Worm (Caenorhabditis elegans) whole organism, late embryonic: ENCODE results near the gene F58G1.8.

Source experiments
- F13H6.1 ChIP-seq: sonication (generic microtip); optimal IDR thresholded peaks from 2 replicates; lab custom pipeline; 2016; ENCODE audit warnings: missing genetic modification characterization, missing compliant biosample characterization
- K02D7.2 ChIP-seq: sonication (generic microtip); optimal IDR thresholded peaks from 2 replicates; lab custom pipeline; 2017; ENCODE audit warnings: mild to moderate bottlenecking, missing genetic modification characterization, missing compliant biosample characterization
- T23F11.4 ChIP-seq: fragments of 200-800 bp; sonication (Bioruptor generic); optimal IDR thresholded peaks from 2 replicates; lab custom pipeline; 2018; ENCODE audit warnings: mild to moderate bottlenecking, missing genetic modification characterization, missing compliant biosample characterization
- ahr-1 ChIP-seq: sonication (generic microtip); optimal IDR thresholded peaks from 2 replicates; lab custom pipeline; 2016; ENCODE audit warnings: missing genetic modification characterization, missing compliant biosample characterization
- ama-1 ChIP-seq: fragments of 150-350 bp; optimal IDR thresholded peaks from 2 replicates; lab custom pipeline; 2014
- ceh-19 ChIP-seq: fragments of 200-800 bp; sonication (Bioruptor generic); optimal IDR thresholded peaks from 2 replicates; lab custom pipeline; 2018; ENCODE audit warnings: mild to moderate bottlenecking, missing genetic modification characterization, missing compliant biosample characterization
- ceh-2 ChIP-seq: sonication (generic microtip); optimal IDR thresholded peaks from 2 replicates; lab custom pipeline; 2016; ENCODE audit warnings: missing genotype, missing genetic modification characterization, missing compliant biosample characterization
- ceh-30 ChIP-seq: fragments of 150-350 bp; optimal IDR thresholded peaks from 2 replicates; lab custom pipeline; 2014; ENCODE audit warnings: missing biosample characterization, missing genetic modification characterization
- ceh-9 ChIP-seq: sonication (generic microtip); optimal IDR thresholded peaks from 2 replicates; lab custom pipeline; 2016; ENCODE audit warnings: mild to moderate bottlenecking, missing genetic modification characterization, inconsistent platforms, missing compliant biosample characterization
- che-1 ChIP-seq: sonication (generic microtip); optimal IDR thresholded peaks from 2 replicates; lab custom pipeline; 2016; ENCODE audit warnings: mild to moderate bottlenecking, missing genetic modification characterization, missing compliant biosample characterization
- dmd-4 ChIP-seq: sonication (generic microtip); optimal IDR thresholded peaks from 2 replicates; lab custom pipeline; 2016; ENCODE audit warnings: borderline replicate concordance, missing genetic modification characterization, missing compliant biosample characterization
- elt-2 ChIP-seq: sonication (generic microtip); optimal IDR thresholded peaks from 2 replicates; lab custom pipeline; 2016; ENCODE audit warnings: missing genetic modification reagents, missing genetic modification characterization, missing compliant biosample characterization
- ets-4 ChIP-seq: sonication (generic microtip); optimal IDR thresholded peaks from 2 replicates; lab custom pipeline; 2016; ENCODE audit warnings: missing genetic modification characterization, missing compliant biosample characterization
- eyg-1 ChIP-seq: sonication (generic microtip); optimal IDR thresholded peaks from 2 replicates; lab custom pipeline; 2016; ENCODE audit warnings: missing genotype, missing genetic modification characterization, missing compliant biosample characterization
- fax-1 ChIP-seq: sonication (generic microtip); optimal IDR thresholded peaks from 2 replicates; lab custom pipeline; 2016; ENCODE audit warnings: missing genotype, missing genetic modification characterization, missing compliant biosample characterization
- fkh-6 ChIP-seq: sonication (generic microtip); optimal IDR thresholded peaks from 2 replicates; lab custom pipeline; 2016; ENCODE audit warnings: missing genetic modification characterization, missing compliant biosample characterization
- hlh-15 ChIP-seq: sonication (generic microtip); optimal IDR thresholded peaks from 2 replicates; lab custom pipeline; 2016; ENCODE audit warnings: missing genetic modification characterization, missing compliant biosample characterization
- hlh-6 ChIP-seq: sonication (generic microtip); optimal IDR thresholded peaks from 2 replicates; lab custom pipeline; 2016; ENCODE audit warnings: missing genotype, missing genetic modification characterization, missing compliant biosample characterization
- lim-6 ChIP-seq: sonication (generic microtip); optimal IDR thresholded peaks from 2 replicates; lab custom pipeline; 2016; ENCODE audit warnings: missing genetic modification characterization, missing compliant biosample characterization
- lin-11 ChIP-seq: fragments of 200-800 bp; sonication (Bioruptor generic); optimal IDR thresholded peaks from 2 replicates; lab custom pipeline; 2018; ENCODE audit warnings: mild to moderate bottlenecking, missing genetic modification characterization, missing compliant biosample characterization
- mec-3 ChIP-seq: sonication (generic microtip); optimal IDR thresholded peaks from 2 replicates; lab custom pipeline; 2016; ENCODE audit warnings: borderline replicate concordance, missing genetic modification characterization, missing compliant biosample characterization
- pag-3 ChIP-seq: sonication (generic microtip); optimal IDR thresholded peaks from 2 replicates; lab custom pipeline; 2016; ENCODE audit warnings: missing compliant biosample characterization, missing genetic modification characterization, borderline replicate concordance
- pat-9 ChIP-seq: fragments of 200-800 bp; sonication (Bioruptor generic); optimal IDR thresholded peaks from 2 replicates; lab custom pipeline; 2018; ENCODE audit warnings: mild to moderate bottlenecking, missing genetic modification characterization, moderate library complexity, missing compliant biosample characterization
- pax-1 ChIP-seq: fragments of 150-350 bp; optimal IDR thresholded peaks from 2 replicates; lab custom pipeline; 2014; ENCODE audit warnings: missing biosample characterization, missing genetic modification characterization
- pha-2 ChIP-seq: sonication (generic microtip); optimal IDR thresholded peaks from 2 replicates; lab custom pipeline; 2017; ENCODE audit warnings: mild to moderate bottlenecking, missing genetic modification characterization, missing compliant biosample characterization
- pqm-1 ChIP-seq: sonication (generic microtip); optimal IDR thresholded peaks from 2 replicates; lab custom pipeline; 2016; ENCODE audit warnings: missing genetic modification characterization, missing compliant biosample characterization
- pros-1 ChIP-seq: fragments of 150-350 bp; optimal IDR thresholded peaks from 2 replicates; lab custom pipeline; 2014; ENCODE audit warnings: missing biosample characterization, missing genetic modification reagents, missing genetic modification characterization
- ref-2 ChIP-seq: sonication (generic microtip); optimal IDR thresholded peaks from 2 replicates; lab custom pipeline; 2016; ENCODE audit warnings: missing genetic modification characterization, missing compliant biosample characterization
- rnt-1 ChIP-seq: sonication (generic microtip); optimal IDR thresholded peaks from 2 replicates; lab custom pipeline; 2016; ENCODE audit warnings: missing genetic modification characterization, missing compliant biosample characterization
- sdc-2 ChIP-seq: sonication (generic microtip); optimal IDR thresholded peaks from 2 replicates; lab custom pipeline; 2016; ENCODE audit warnings: missing genotype, missing genetic modification characterization, missing compliant biosample characterization
- sox-2 ChIP-seq: fragments of 200-800 bp; sonication (Bioruptor generic); IDR thresholded peaks from 2 replicates; pipeline ENCODE4 v1.3.6; 2022; ENCODE audit warnings: missing genetic modification reagents, missing genetic modification characterization, missing compliant biosample characterization
- tbx-2 ChIP-seq: sonication (generic microtip); optimal IDR thresholded peaks from 2 replicates; lab custom pipeline; 2016; ENCODE audit warnings: missing genetic modification characterization, missing compliant biosample characterization
- ttx-3 ChIP-seq: sonication (generic microtip); optimal IDR thresholded peaks from 2 replicates; lab custom pipeline; 2016; ENCODE audit warnings: missing genetic modification reagents, missing genetic modification characterization, missing compliant biosample characterization
- unc-3 ChIP-seq, 2 experiments: fragments of 200-800 bp in 1 of 2; sonication (Bioruptor generic) in 1 of 2; sonication (generic microtip) in 1 of 2; conservative IDR thresholded peaks in 1 of 2; optimal IDR thresholded peaks in 1 of 2; 2 replicates each; pipeline versions ENCODE4 v1.3.6 to Lab custom; 2016 to 2022; ENCODE audit warnings: missing compliant biosample characterization in 2 of 2, missing genetic modification characterization in 2 of 2, missing genetic modification reagents in 1 of 2

Gene F58G1.8

ce11 chrII:12896666-12897065, 28.8 kb downstream of the F58G1.8 start:
- TF ChIP-seq lin-11 (tag; lab: Kevin White, UChicago): no peak
- no peak for TF ChIP-seq ttx-3 (tag; lab: Kevin White, UChicago)
- TF ChIP-seq ahr-1 (tag; lab: Kevin White, UChicago): no peak
- TF ChIP-seq pat-9 (tag; lab: Kevin White, UChicago): no peak
- TF ChIP-seq pag-3 (tag; lab: Kevin White, UChicago): no peak

- TF ChIP-seq rnt-1 (tag; lab: Kevin White, UChicago) (no peak), ets-4 (no peak), pax-1 (tag; lab: Kevin White, UChicago) (no peak), elt-2 (tag; lab: Kevin White, UChicago) (no peak), ama-1 (lab: Kevin White, UChicago) (no peak), T23F11.4 (GFP tag; lab: Kevin White, UChicago) (no peak), eyg-1 (no peak), unc-3 (GFP tag; conservative IDR thresholded peaks at IDR 0.05; lab: Robert Waterston, UW) (no peak), unc-3 (tag; optimal IDR thresholded peaks at IDR 0.05; lab: Kevin White, UChicago) (no peak), F13H6.1 (tag; lab: Kevin White, UChicago) (no peak), K02D7.2 (no peak), ceh-30 (tag; lab: Kevin White, UChicago) (no peak), fax-1 (tag; lab: Kevin White, UChicago) (no peak), hlh-15 (tag; lab: Kevin White, UChicago) (no peak), sox-2 (GFP tag; lab: Robert Waterston, UW) (no peak), pha-2 (no peak), pag-3 (tag; lab: Kevin White, UChicago) (no peak), lim-6 (no peak), ref-2 (tag; lab: Kevin White, UChicago) (no peak), pros-1 (no peak), che-1 (no peak)
Measured at ce11 chrII:12895078-12895670, 30.3 kb downstream of the F58G1.8 start, which contains the start of the genes clec-62 and clec-63. Gene clec-62 (minus strand): TSS chrII:12895128. Gene clec-63 (plus strand): TSS chrII:12895638.

- TF ChIP-seq dmd-4 (tag; lab: Kevin White, UChicago) (no peak), fax-1 (tag; lab: Kevin White, UChicago) (no peak), che-1 (no peak), mec-3 (tag; lab: Kevin White, UChicago) (no peak), eyg-1 (no peak), hlh-6 (no peak), pax-1 (tag; lab: Kevin White, UChicago) (no peak), sdc-2 (tag; lab: Kevin White, UChicago) (no peak), ceh-2 (tag; lab: Kevin White, UChicago) (no peak), fkh-6 (tag; lab: Kevin White, UChicago) (no peak)
- TF ChIP-seq, all 69 proteins: peak for 0
Measured at ce11 chrII:12892407-12892806, 33.0 kb downstream of the F58G1.8 start.

ce11 chrII:12888471-12888870, 37.0 kb downstream of the F58G1.8 start, which contains the start of gene F35C5.3:
Gene F35C5.3 (plus strand): TSS chrII:12888771.
- no peak for TF ChIP-seq eyg-1
- no peak for TF ChIP-seq pat-9 (tag; lab: Kevin White, UChicago)
- TF ChIP-seq ahr-1 (tag; lab: Kevin White, UChicago): no peak
- no peak for TF ChIP-seq ceh-19 (GFP tag; lab: Kevin White, UChicago)
- TF ChIP-seq pqm-1 (tag; lab: Kevin White, UChicago): no peak
- no peak for TF ChIP-seq tbx-2 (tag; lab: Kevin White, UChicago)
- no peak for TF ChIP-seq ttx-3 (tag; lab: Kevin White, UChicago)

ce11 chrII:12884972-12885371, 40.5 kb downstream of the F58G1.8 start, which contains the start of gene sra-14:
Gene sra-14 (plus strand): TSS chrII:12885272.
- TF ChIP-seq ceh-9 (tag; lab: Kevin White, UChicago): no peak
